Fruit fly (Drosophila melanogaster) whole organism, embryonic: Measurements from ENCODE around the gene eys.
A peak's percentile ranks its signal among the peaks of the same experiment; 100 is the strongest.

Experiments
- Ada2b ChIP-seq: fragments of 200-800 bp; sonication (Bioruptor generic); IDR thresholded peaks from 2 replicates; pipeline ENCODE4 v1.3.6; 2022; ENCODE audit warnings: missing biosample characterization, missing genetic modification characterization
- Atf6 ChIP-seq: fragments of 200-800 bp; sonication (Bioruptor generic); IDR thresholded peaks from 2 replicates; pipeline ENCODE4 v1.3.6; 2022; ENCODE audit warnings: missing biosample characterization, missing genetic modification characterization
- CG11456 ChIP-seq: fragments of 200-800 bp; sonication (Bioruptor generic); IDR thresholded peaks from 3 replicates; pipeline ENCODE4 v1.3.6; 2022; ENCODE audit warnings: missing biosample characterization, missing genetic modification characterization
- CG11695 ChIP-seq: fragments of 200-800 bp; sonication (Bioruptor generic); IDR thresholded peaks from 3 replicates; pipeline ENCODE4 v1.3.6; 2022; ENCODE audit warnings: missing biosample characterization, missing genetic modification characterization
- CG12219 ChIP-seq: fragments of 200-800 bp; sonication (Bioruptor generic); optimal IDR thresholded peaks from 3 replicates; lab custom pipeline; 2018; ENCODE audit warnings: missing biosample characterization, mild to moderate bottlenecking, missing genetic modification characterization
- CG1602 ChIP-seq: fragments of 200-800 bp; sonication (Bioruptor generic); optimal IDR thresholded peaks from 3 replicates; lab custom pipeline; 2016; ENCODE audit warnings: missing biosample characterization, missing genetic modification characterization
- CG17361 ChIP-seq: fragments of 200-800 bp; sonication (Bioruptor generic); IDR thresholded peaks from 3 replicates; pipeline ENCODE4 v1.3.6; 2022; ENCODE audit warnings: missing biosample characterization, missing genetic modification characterization
- CG18599 ChIP-seq: fragments of 200-800 bp; sonication (Bioruptor generic); optimal IDR thresholded peaks from 3 replicates; lab custom pipeline; 2017; ENCODE audit warnings: missing biosample characterization, missing genetic modification characterization, mild to moderate bottlenecking, moderate library complexity, missing genetic modification reagents
- CG2678 ChIP-seq: fragments of 200-800 bp; sonication (Bioruptor generic); optimal IDR thresholded peaks from 3 replicates; lab custom pipeline; 2019; ENCODE audit warnings: missing biosample characterization, mild to moderate bottlenecking, missing genetic modification characterization, moderate library complexity
- CG4820 ChIP-seq: fragments of 200-800 bp; sonication (Bioruptor generic); optimal IDR thresholded peaks from 3 replicates; lab custom pipeline; 2016; ENCODE audit warnings: missing biosample characterization, missing genetic modification characterization
- CG6813 ChIP-seq: fragments of 200-800 bp; sonication (Bioruptor generic); optimal IDR thresholded peaks from 2 replicates; lab custom pipeline; 2017; ENCODE audit warnings: missing biosample characterization, missing genetic modification characterization, mild to moderate bottlenecking, moderate library complexity, missing genetic modification reagents
- CG7357 ChIP-seq: fragments of 200-800 bp; sonication (Bioruptor generic); IDR thresholded peaks from 3 replicates; pipeline ENCODE4 v1.3.6; 2022; ENCODE audit warnings: missing biosample characterization, missing genetic modification characterization
- CG7786 ChIP-seq: fragments of 200-800 bp; sonication (Bioruptor generic); optimal IDR thresholded peaks from 2 replicates; lab custom pipeline; 2016; ENCODE audit warnings: missing biosample characterization, missing genetic modification characterization
- CG8478 ChIP-seq: fragments of >200 bp; optimal IDR thresholded peaks from 2 replicates; lab custom pipeline; 2018
- CG9215 ChIP-seq: fragments of 200-800 bp; sonication (Bioruptor generic); IDR thresholded peaks from 2 replicates; pipeline ENCODE4 v1.3.6; 2022; ENCODE audit warnings: missing biosample characterization, missing genetic modification characterization
- CG9437 ChIP-seq: fragments of 200-800 bp; sonication (Bioruptor generic); optimal IDR thresholded peaks from 2 replicates; lab custom pipeline; 2018; ENCODE audit warnings: missing biosample characterization, mild to moderate bottlenecking, missing genetic modification characterization
- CG9932 ChIP-seq: fragments of 200-800 bp; sonication (Bioruptor generic); IDR thresholded peaks from 2 replicates; pipeline ENCODE4 v1.3.6; 2022; ENCODE audit warnings: missing biosample characterization, missing genetic modification characterization
- CTCF ChIP-seq: fragments of 200-800 bp; sonication (Bioruptor generic); optimal IDR thresholded peaks from 2 replicates; lab custom pipeline; 2017; ENCODE audit warnings: missing biosample characterization, mild to moderate bottlenecking, missing genetic modification characterization, moderate library complexity
- Dip2 ChIP-seq: fragments of 200-800 bp; sonication (Bioruptor generic); IDR thresholded peaks from 2 replicates; pipeline ENCODE4 v1.3.6; 2022; ENCODE audit warnings: missing biosample characterization, missing genetic modification characterization
- Fer1 ChIP-seq: fragments of 200-800 bp; sonication (Bioruptor generic); optimal IDR thresholded peaks from 2 replicates; lab custom pipeline; 2017; ENCODE audit warnings: missing biosample characterization, mild to moderate bottlenecking, missing genetic modification characterization
- Fer3 ChIP-seq: fragments of 200-800 bp; sonication (Bioruptor generic); optimal IDR thresholded peaks from 2 replicates; lab custom pipeline; 2018; ENCODE audit warnings: missing biosample characterization, mild to moderate bottlenecking, missing genetic modification characterization, moderate library complexity
- H15 ChIP-seq: fragments of 200-800 bp; sonication (Bioruptor generic); IDR thresholded peaks from 3 replicates; pipeline ENCODE4 v1.3.6; 2022; ENCODE audit warnings: missing biosample characterization, missing genetic modification characterization
- HmgZ ChIP-seq: fragments of 200-800 bp; sonication (Bioruptor generic); optimal IDR thresholded peaks from 2 replicates; lab custom pipeline; 2018; ENCODE audit warnings: missing biosample characterization, mild to moderate bottlenecking, missing genetic modification characterization
- Hmr ChIP-seq: fragments of 200-800 bp; sonication (Bioruptor generic); optimal IDR thresholded peaks from 3 replicates; lab custom pipeline; 2017; ENCODE audit warnings: mild to moderate bottlenecking, missing biosample characterization, missing genetic modification reagents, missing genetic modification characterization
- Jarid2 ChIP-seq: fragments of 200-800 bp; sonication (Bioruptor generic); optimal IDR thresholded peaks from 3 replicates; lab custom pipeline; 2017; ENCODE audit warnings: mild to moderate bottlenecking, missing biosample characterization, missing genetic modification reagents, missing genetic modification characterization
- Meics ChIP-seq: fragments of 200-800 bp; sonication (Bioruptor generic); optimal IDR thresholded peaks from 2 replicates; lab custom pipeline; 2017; ENCODE audit warnings: missing biosample characterization, mild to moderate bottlenecking, missing genetic modification characterization
- Nf-YB ChIP-seq: fragments of 200-800 bp; sonication (Bioruptor generic); optimal IDR thresholded peaks from 3 replicates; lab custom pipeline; 2019; ENCODE audit warnings: missing biosample characterization, mild to moderate bottlenecking, missing genetic modification characterization, moderate library complexity
- Oaz ChIP-seq: fragments of 200-800 bp; sonication (Bioruptor generic); IDR thresholded peaks from 2 replicates; pipeline ENCODE4 v1.3.6; 2022; ENCODE audit warnings: missing biosample characterization, missing genetic modification characterization
- Optix ChIP-seq: fragments of 200-800 bp; sonication (Bioruptor generic); IDR thresholded peaks from 3 replicates; pipeline ENCODE4 v1.3.6; 2022; ENCODE audit warnings: missing biosample characterization, missing genetic modification characterization
- Ptx1 ChIP-seq: fragments of 200-800 bp; sonication (Bioruptor generic); IDR thresholded peaks from 2 replicates; pipeline ENCODE4 v1.3.6; 2022; ENCODE audit warnings: missing biosample characterization, missing genetic modification characterization
- Ravus ChIP-seq: fragments of 200-800 bp; sonication (Bioruptor generic); IDR thresholded peaks from 2 replicates; pipeline ENCODE4 v1.3.6; 2022; ENCODE audit warnings: missing biosample characterization, missing genetic modification characterization
- Sin3A ChIP-seq: fragments of >200 bp; optimal IDR thresholded peaks from 2 replicates; lab custom pipeline; 2018
- Sox100B ChIP-seq: fragments of 200-800 bp; sonication (Bioruptor generic); optimal IDR thresholded peaks from 3 replicates; lab custom pipeline; 2018; ENCODE audit warnings: missing biosample characterization, mild to moderate bottlenecking, missing genetic modification characterization
- Ssrp ChIP-seq: fragments of 200-800 bp; sonication (Bioruptor generic); optimal IDR thresholded peaks from 2 replicates; lab custom pipeline; 2018; ENCODE audit warnings: missing biosample characterization, mild to moderate bottlenecking, missing genetic modification characterization, moderate library complexity
- Stat92E ChIP-seq, 3 experiments: fragments of >200 bp in 2 of 3; fragments of 200-800 bp in 1 of 3; sonication (Bioruptor generic) in 1 of 3; optimal IDR thresholded peaks; 2 replicates each; lab custom pipeline; 2017 to 2019; ENCODE audit warnings: missing biosample characterization in 3 of 3, missing genetic modification characterization in 3 of 3, mild to moderate bottlenecking in 1 of 3, moderate library complexity in 1 of 3
- amos ChIP-seq: fragments of 200-800 bp; sonication (Bioruptor generic); IDR thresholded peaks from 2 replicates; pipeline ENCODE4 v1.3.6; 2022; ENCODE audit warnings: missing biosample characterization, missing genetic modification characterization; ENCODE audit not compliant: partially characterized antibody
- ara ChIP-seq: fragments of 200-800 bp; sonication (Bioruptor generic); IDR thresholded peaks from 2 replicates; pipeline ENCODE4 v1.3.6; 2022; ENCODE audit warnings: missing biosample characterization, missing genetic modification characterization
- cad ChIP-seq: fragments of >200 bp; optimal IDR thresholded peaks from 2 replicates; lab custom pipeline; 2017; ENCODE audit warnings: missing biosample characterization, missing genetic modification characterization
- chif ChIP-seq, 2 experiments: fragments of 200-800 bp; sonication (Bioruptor generic); optimal IDR thresholded peaks; 3 replicates each; lab custom pipeline; 2016; ENCODE audit warnings: missing biosample characterization in 2 of 2, missing genetic modification characterization in 2 of 2
- crc ChIP-seq: fragments of 200-800 bp; sonication (Bioruptor generic); optimal IDR thresholded peaks from 2 replicates; lab custom pipeline; 2016; ENCODE audit warnings: missing biosample characterization, missing genetic modification characterization
- danr ChIP-seq: fragments of 200-800 bp; sonication (Bioruptor generic); IDR thresholded peaks from 2 replicates; pipeline ENCODE4 v1.3.6; 2022; ENCODE audit warnings: missing biosample characterization, missing genetic modification characterization
- dm ChIP-seq: fragments of 200-800 bp; sonication (Bioruptor generic); optimal IDR thresholded peaks from 3 replicates; lab custom pipeline; 2016; ENCODE audit warnings: missing biosample characterization, missing genetic modification characterization
- gce ChIP-seq: fragments of 200-800 bp; sonication (Bioruptor generic); IDR thresholded peaks from 3 replicates; pipeline ENCODE4 v1.3.6; 2022; ENCODE audit warnings: missing biosample characterization, missing genetic modification characterization
- gfzf ChIP-seq: fragments of 200-800 bp; sonication (Bioruptor generic); optimal IDR thresholded peaks from 2 replicates; lab custom pipeline; 2016; ENCODE audit warnings: missing biosample characterization, mild to moderate bottlenecking, missing genetic modification characterization, moderate library complexity
- her ChIP-seq: fragments of 200-800 bp; sonication (Bioruptor generic); optimal IDR thresholded peaks from 2 replicates; lab custom pipeline; 2016; ENCODE audit warnings: missing biosample characterization, missing genetic modification characterization
- lab ChIP-seq: fragments of 200-800 bp; sonication (Bioruptor generic); optimal IDR thresholded peaks from 3 replicates; lab custom pipeline; 2017; ENCODE audit warnings: missing biosample characterization, missing genetic modification characterization, mild to moderate bottlenecking, moderate library complexity, missing genetic modification reagents
- onecut ChIP-seq: fragments of 200-800 bp; sonication (Bioruptor generic); IDR thresholded peaks from 2 replicates; pipeline ENCODE4 v1.3.6; 2022; ENCODE audit warnings: missing biosample characterization, missing genetic modification characterization
- row ChIP-seq: fragments of 200-800 bp; sonication (Bioruptor generic); IDR thresholded peaks from 3 replicates; pipeline ENCODE4 v1.3.6; 2022; ENCODE audit warnings: missing biosample characterization, missing genetic modification characterization
- sisA ChIP-seq: fragments of 200-800 bp; sonication (Bioruptor generic); IDR thresholded peaks from 2 replicates; pipeline ENCODE4 v1.3.6; 2022; ENCODE audit warnings: missing biosample characterization, missing genetic modification characterization
- sob ChIP-seq: fragments of 200-800 bp; sonication (Bioruptor generic); IDR thresholded peaks from 2 replicates; pipeline ENCODE4 v1.3.6; 2022; ENCODE audit warnings: missing biosample characterization, missing genetic modification characterization
- tna ChIP-seq: fragments of 200-800 bp; sonication (Bioruptor generic); IDR thresholded peaks from 2 replicates; pipeline ENCODE4 v1.3.6; 2022; ENCODE audit warnings: missing biosample characterization, missing genetic modification characterization; ENCODE audit not compliant: partially characterized antibody
- vnd ChIP-seq: fragments of 200-800 bp; sonication (Bioruptor generic); IDR thresholded peaks from 3 replicates; pipeline ENCODE4 v1.3.6; 2022; ENCODE audit warnings: missing biosample characterization, missing genetic modification characterization; ENCODE audit not compliant: partially characterized antibody
- zfh2 ChIP-seq: fragments of 200-800 bp; sonication (Bioruptor generic); optimal IDR thresholded peaks from 2 replicates; lab custom pipeline; 2016; ENCODE audit warnings: missing biosample characterization, missing genetic modification characterization

The eys gene

dm6 chr2L:2314165-2314564 is 2.7 kb downstream of the eys start (continued):
- peak; percentile 24 for TF ChIP-seq Hmr (GFP tag; lab: Kevin White, UChicago)
- no peak for TF ChIP-seq CG1602 (GFP tag; lab: Kevin White, UChicago)
- TF ChIP-seq chif (GFP tag; optimal IDR thresholded peaks at IDR 0.05; lab: Kevin White, UChicago) = no peak
- TF ChIP-seq CG9932 (GFP tag; lab: Robert Waterston, UW) = peak; percentile 34
- TF ChIP-seq sisA (GFP tag; lab: Robert Waterston, UW) = peak; percentile 15; the same call in 1 of the 2 replicates
- peak; percentile 5 for TF ChIP-seq Meics (GFP tag; lab: Kevin White, UChicago)
- peak; percentile 68 for TF ChIP-seq CG18599
- TF ChIP-seq CG9437 (GFP tag; lab: Kevin White, UChicago) = no peak
- TF ChIP-seq dm (GFP tag; lab: Kevin White, UChicago) = no peak
- TF ChIP-seq Ravus (GFP tag; lab: Robert Waterston, UW) = no peak
- no peak for TF ChIP-seq tna (GFP tag; lab: Robert Waterston, UW)
- no peak for TF ChIP-seq sob (GFP tag; lab: Robert Waterston, UW)
- TF ChIP-seq CG8478 = no peak
- TF ChIP-seq CG4820 = no peak
- TF ChIP-seq gce (GFP tag; lab: Robert Waterston, UW) = no peak
- no peak for TF ChIP-seq Sin3A (lab: Kevin White, UChicago)
- TF ChIP-seq CG9215 (GFP tag; lab: Robert Waterston, UW) = peak; percentile 31; the same call in 1 of the 2 replicates
- no peak for TF ChIP-seq CTCF (GFP tag; lab: Kevin White, UChicago)
- TF ChIP-seq Sox100B (GFP tag; lab: Kevin White, UChicago) = no peak
- no peak for TF ChIP-seq gfzf (GFP tag; lab: Kevin White, UChicago)
- no peak for TF ChIP-seq Nf-YB (GFP tag; lab: Kevin White, UChicago)
- no peak for TF ChIP-seq her (GFP tag; lab: Kevin White, UChicago)
- peak; percentile 8 for TF ChIP-seq zfh2 (GFP tag; lab: Kevin White, UChicago)
- TF ChIP-seq H15 (GFP tag; lab: Robert Waterston, UW) = no peak
- no peak for TF ChIP-seq cad (GFP tag; lab: Kevin White, UChicago)
- no peak for TF ChIP-seq Jarid2 (GFP tag; lab: Kevin White, UChicago)
- peak; percentile 36 for TF ChIP-seq CG2678 (tag; lab: Kevin White, UChicago)
- TF ChIP-seq onecut = no peak
- TF ChIP-seq CG17361 (GFP tag; lab: Robert Waterston, UW) = no peak
- TF ChIP-seq Atf6 = no peak
- TF ChIP-seq danr (GFP tag; lab: Robert Waterston, UW) = no peak
- no peak for TF ChIP-seq vnd (GFP tag; lab: Robert Waterston, UW)
- TF ChIP-seq Fer3 (tag; lab: Kevin White, UChicago) = no peak
- no peak for TF ChIP-seq CG11456 (GFP tag; lab: Robert Waterston, UW)
- no peak for TF ChIP-seq Dip2
- no peak for TF ChIP-seq CG7357 (GFP tag; lab: Robert Waterston, UW)
- TF ChIP-seq crc (GFP tag; lab: Kevin White, UChicago) = no peak
- TF ChIP-seq Fer1 (GFP tag; lab: Kevin White, UChicago) = no peak
- 0 out of 2 replicates have a peak, but pooled peaks have one; percentile 12 for TF ChIP-seq Oaz (GFP tag; lab: Robert Waterston, UW)
- peak; percentile 34; the same call in 1 of the 2 replicates for TF ChIP-seq Ada2b
- TF ChIP-seq CG11695 (GFP tag; lab: Robert Waterston, UW) = 0 out of 3 replicates have a peak, but pooled peaks have one; percentile 13
- TF ChIP-seq Ptx1 (GFP tag; lab: Robert Waterston, UW) = no peak
- TF ChIP-seq Ssrp (tag; lab: Kevin White, UChicago) = no peak
- no peak for TF ChIP-seq CG7786
- TF ChIP-seq amos (GFP tag; lab: Robert Waterston, UW) = no peak
- TF ChIP-seq CG12219 (GFP tag; lab: Kevin White, UChicago) = no peak
- TF ChIP-seq ara (GFP tag; lab: Robert Waterston, UW) = no peak
- TF ChIP-seq Optix (GFP tag; lab: Robert Waterston, UW) = peak; percentile 6; the same call in 1 of the 3 replicates
- peak; percentile 54; the same call in 2 of the 3 replicates for TF ChIP-seq row (GFP tag; lab: Robert Waterston, UW)
- no peak for TF ChIP-seq HmgZ (tag; lab: Kevin White, UChicago)
- TF ChIP-seq Stat92E (GFP tag; optimal IDR thresholded peaks at IDR 0.05; lab: Kevin White, UChicago) = no peak
- TF ChIP-seq lab (GFP tag; lab: Kevin White, UChicago) = peak; percentile 45
- no peak for TF ChIP-seq CG6813
